Fruit fly (Drosophila melanogaster) whole organism: ENCODE measurements around the gene CG12766.

Experiments
- CG8478 ChIP-seq: fragments of >200 bp; optimal IDR thresholded peaks from 2 replicates; lab custom pipeline; 2018; ENCODE audit warnings: inconsistent platforms
- Dll ChIP-seq: fragments of >200 bp; optimal IDR thresholded peaks from 2 replicates; lab custom pipeline; 2017
- EcR ChIP-seq, 2 experiments: fragments of >200 bp; optimal IDR thresholded peaks; 2 replicates each; lab custom pipeline; 2017; ENCODE audit warnings: missing biosample characterization in 2 of 2, missing genetic modification characterization in 2 of 2, missing genetic modification reagents in 2 of 2
- pan ChIP-seq: fragments of >200 bp; optimal IDR thresholded peaks from 2 replicates; lab custom pipeline; 2017
- psq ChIP-seq: fragments of >200 bp; optimal IDR thresholded peaks from 2 replicates; lab custom pipeline; 2017
- usp ChIP-seq: fragments of >200 bp; optimal IDR thresholded peaks from 2 replicates; lab custom pipeline; 2017; ENCODE audit warnings: missing biosample characterization, missing genetic modification characterization, mixed read lengths

The CG12766 gene

dm6 chr3L:3932742-3933289 lies 7.1 kb downstream of the CG12766 start:
- TF ChIP-seq psq (lab: Kevin White, UChicago) = no peak
- TF ChIP-seq usp (GFP tag; lab: Kevin White, UChicago) = no peak
- no peak for TF ChIP-seq CG8478 (lab: Kevin White, UChicago)
- no peak for TF ChIP-seq pan (lab: Kevin White, UChicago)
- no peak for TF ChIP-seq EcR (GFP tag; optimal IDR thresholded peaks at IDR 0.05; lab: Kevin White, UChicago)
- TF ChIP-seq Dll = no peak

- TF ChIP-seq pan (lab: Kevin White, UChicago) (no peak), Dll (no peak), EcR (GFP tag; optimal IDR thresholded peaks at IDR 0.05; lab: Kevin White, UChicago) (no peak), usp (GFP tag; lab: Kevin White, UChicago) (no peak), psq (lab: Kevin White, UChicago) (no peak), CG8478 (lab: Kevin White, UChicago) (no peak)
Observed at dm6 chr3L:3931778-3932177, 8.1 kb downstream of the CG12766 start.

- TF ChIP-seq CG8478 (lab: Kevin White, UChicago) = no peak
Observed at dm6 chr3L:3930930-3931329, 9.0 kb downstream of the CG12766 start.

dm6 chr3L:3929968-3930767 lies 9.8 kb downstream of the CG12766 start:
- TF ChIP-seq EcR (GFP tag; optimal IDR thresholded peaks at IDR 0.05; lab: Kevin White, UChicago) (no peak), psq (lab: Kevin White, UChicago) (no peak), pan (lab: Kevin White, UChicago) (no peak), usp (GFP tag; lab: Kevin White, UChicago) (no peak), Dll (no peak), CG8478 (lab: Kevin White, UChicago) (no peak)

- no peak for TF ChIP-seq usp (GFP tag; lab: Kevin White, UChicago)
- TF ChIP-seq Dll = no peak
- TF ChIP-seq pan (lab: Kevin White, UChicago) = no peak
Observed at dm6 chr3L:3928943-3929785, 10.8 kb downstream of the CG12766 start.

- TF ChIP-seq usp (GFP tag; lab: Kevin White, UChicago) = no peak
- TF ChIP-seq CG8478 (lab: Kevin White, UChicago) = no peak
- no peak for TF ChIP-seq pan (lab: Kevin White, UChicago)
- TF ChIP-seq Dll = no peak
- no peak for TF ChIP-seq psq (lab: Kevin White, UChicago)
- no peak for TF ChIP-seq EcR (GFP tag; optimal IDR thresholded peaks at IDR 0.05; lab: Kevin White, UChicago)
Observed at dm6 chr3L:3928205-3928942, 11.6 kb downstream of the CG12766 start.

- TF ChIP-seq psq (lab: Kevin White, UChicago) (no peak), usp (GFP tag; lab: Kevin White, UChicago) (no peak), pan (lab: Kevin White, UChicago) (no peak), Dll (no peak), EcR (GFP tag; optimal IDR thresholded peaks at IDR 0.05; lab: Kevin White, UChicago) (no peak), CG8478 (lab: Kevin White, UChicago) (no peak)
Observed at dm6 chr3L:3927462-3927861, 12.5 kb downstream of the CG12766 start.

- TF ChIP-seq CG8478 (lab: Kevin White, UChicago) (no peak), pan (lab: Kevin White, UChicago) (peak; percentile 8)
Observed at dm6 chr3L:3926191-3926765, 13.6 kb downstream of the CG12766 start.

- TF ChIP-seq psq (lab: Kevin White, UChicago) (no peak), CG8478 (lab: Kevin White, UChicago) (no peak), pan (lab: Kevin White, UChicago) (no peak), EcR (GFP tag; optimal IDR thresholded peaks at IDR 0.05; lab: Kevin White, UChicago) (no peak), usp (GFP tag; lab: Kevin White, UChicago) (no peak), Dll (no peak)
Observed at dm6 chr3L:3925487-3925886, 14.4 kb downstream of the CG12766 start.

dm6 chr3L:3923631-3924274 lies 16.2 kb downstream of the CG12766 start:
- no peak for TF ChIP-seq Dll
- TF ChIP-seq CG8478 (lab: Kevin White, UChicago) = no peak
- TF ChIP-seq psq (lab: Kevin White, UChicago) = no peak
- TF ChIP-seq usp (GFP tag; lab: Kevin White, UChicago) = no peak
- TF ChIP-seq pan (lab: Kevin White, UChicago) = no peak
- TF ChIP-seq EcR (GFP tag; optimal IDR thresholded peaks at IDR 0.05; lab: Kevin White, UChicago) = no peak
